Worm (Caenorhabditis elegans) whole organism, L4 larva: ENCODE data around the gene C05G5.7.

Experiments used
- Y75B8A.6 ChIP-seq: fragments of 200-800 bp; sonication (Bioruptor generic); IDR thresholded peaks from 2 replicates; pipeline ENCODE4 v1.3.6; 2022; ENCODE audit warnings: missing genetic modification reagents, missing genetic modification characterization, missing compliant biosample characterization
- duxl-1 ChIP-seq: sonication (generic microtip); optimal IDR thresholded peaks from 2 replicates; lab custom pipeline; 2016; ENCODE audit warnings: mild to moderate bottlenecking, missing genetic modification characterization, moderate library complexity, missing compliant biosample characterization; ENCODE audit not compliant: poor library complexity
- fkh-10 ChIP-seq: fragments of 150-350 bp; optimal IDR thresholded peaks from 2 replicates; lab custom pipeline; 2014; ENCODE audit warnings: missing biosample characterization, missing genetic modification reagents, missing genetic modification characterization
- fos-1 ChIP-seq: fragments of 150-350 bp; optimal IDR thresholded peaks from 2 replicates; lab custom pipeline; 2014; ENCODE audit warnings: missing biosample characterization, missing genetic modification characterization
- lim-7 ChIP-seq: fragments of 200-800 bp; sonication (Bioruptor generic); IDR thresholded peaks from 2 replicates; pipeline ENCODE4 v1.3.6; 2022; ENCODE audit warnings: missing genetic modification characterization, missing compliant biosample characterization
- skn-1 ChIP-seq: fragments of 150-350 bp; optimal IDR thresholded peaks from 2 replicates; lab custom pipeline; 2014; ENCODE audit warnings: missing biosample characterization, missing genetic modification characterization

- TF ChIP-seq Y75B8A.6 (GFP tag; lab: Robert Waterston, UW) = no peak
- TF ChIP-seq fos-1 (tag; lab: Kevin White, UChicago) = no peak
- TF ChIP-seq lim-7 (GFP tag; lab: Robert Waterston, UW) = no peak
- TF ChIP-seq skn-1 (tag; lab: Kevin White, UChicago) = no peak
- TF ChIP-seq fkh-10 = no peak
- TF ChIP-seq duxl-1 (tag; lab: Kevin White, UChicago) = no peak
Observed at ce11 chrX:14761021-14761420, 17.4 kb upstream of the C05G5.7 start, which contains the start of gene C05G5.5.
